Worm (Caenorhabditis elegans) whole organism, mixed stage, embryonic: ENCODE measurements around the gene chmp-7.

Experiments
- hlh-1 ChIP-seq: fragments of 150-350 bp; optimal IDR thresholded peaks from 2 replicates; lab custom pipeline; 2014; ENCODE audit warnings: missing biosample characterization, missing genetic modification reagents, missing genetic modification characterization
- lsy-2 ChIP-seq: fragments of 150-350 bp; optimal IDR thresholded peaks from 2 replicates; lab custom pipeline; 2014; ENCODE audit warnings: missing biosample characterization, missing genetic modification characterization
- nhr-12 ChIP-seq: fragments of 150-350 bp; optimal IDR thresholded peaks from 2 replicates; lab custom pipeline; 2014; ENCODE audit warnings: missing biosample characterization, missing genetic modification characterization
- nhr-2 ChIP-seq: fragments of 150-350 bp; optimal IDR thresholded peaks from 2 replicates; lab custom pipeline; 2014; ENCODE audit warnings: missing biosample characterization, missing genetic modification characterization
- unc-39 ChIP-seq: fragments of 150-350 bp; optimal IDR thresholded peaks from 2 replicates; lab custom pipeline; 2014; ENCODE audit warnings: missing biosample characterization, missing genetic modification characterization

- no peak for TF ChIP-seq nhr-2 (tag; lab: Kevin White, UChicago)
- TF ChIP-seq lsy-2 (tag; lab: Kevin White, UChicago): no peak
- TF ChIP-seq hlh-1 (tag; lab: Kevin White, UChicago): no peak
- TF ChIP-seq nhr-12 (tag; lab: Kevin White, UChicago): no peak
- TF ChIP-seq unc-39 (tag; lab: Kevin White, UChicago): no peak
These were observed 18.0 kb downstream of the chmp-7 start for ce11 chrII:9072769-9073168.
